Worm (Caenorhabditis elegans) whole organism, mixed stage, embryonic: ENCODE data around the gene C18H7.6.

Experiments used
- elt-3 ChIP-seq: fragments of 150-350 bp; optimal IDR thresholded peaks from 2 replicates; lab custom pipeline; 2014; ENCODE audit warnings: missing biosample characterization, missing genetic modification characterization
- hlh-1 ChIP-seq: fragments of 150-350 bp; optimal IDR thresholded peaks from 2 replicates; lab custom pipeline; 2014; ENCODE audit warnings: missing biosample characterization, missing genetic modification reagents, missing genetic modification characterization
- lin-13 ChIP-seq: fragments of 150-350 bp; optimal IDR thresholded peaks from 2 replicates; lab custom pipeline; 2014; ENCODE audit warnings: missing biosample characterization, missing genetic modification characterization
- nhr-76 ChIP-seq: sonication (generic microtip); optimal IDR thresholded peaks from 2 replicates; lab custom pipeline; 2017; ENCODE audit warnings: missing biosample characterization, missing genetic modification characterization
- pha-4 ChIP-seq: fragments of 150-350 bp; optimal IDR thresholded peaks from 2 replicates; lab custom pipeline; 2018; ENCODE audit warnings: missing biosample characterization, missing genetic modification reagents, missing genetic modification characterization
- sptf-1 ChIP-seq: sonication (generic microtip); optimal IDR thresholded peaks from 2 replicates; lab custom pipeline; 2017; ENCODE audit warnings: mild to moderate bottlenecking, missing genetic modification characterization, moderate library complexity, missing compliant biosample characterization
- tbx-8 ChIP-seq: fragments of 200-800 bp; sonication (Bioruptor generic); optimal IDR thresholded peaks from 2 replicates; lab custom pipeline; 2018; ENCODE audit warnings: mild to moderate bottlenecking, missing genetic modification characterization, moderate library complexity, missing compliant biosample characterization
- unc-62 ChIP-seq: fragments of 150-350 bp; optimal IDR thresholded peaks from 2 replicates; lab custom pipeline; 2014; ENCODE audit warnings: missing biosample characterization, missing genetic modification reagents, missing genetic modification characterization

DNA sequence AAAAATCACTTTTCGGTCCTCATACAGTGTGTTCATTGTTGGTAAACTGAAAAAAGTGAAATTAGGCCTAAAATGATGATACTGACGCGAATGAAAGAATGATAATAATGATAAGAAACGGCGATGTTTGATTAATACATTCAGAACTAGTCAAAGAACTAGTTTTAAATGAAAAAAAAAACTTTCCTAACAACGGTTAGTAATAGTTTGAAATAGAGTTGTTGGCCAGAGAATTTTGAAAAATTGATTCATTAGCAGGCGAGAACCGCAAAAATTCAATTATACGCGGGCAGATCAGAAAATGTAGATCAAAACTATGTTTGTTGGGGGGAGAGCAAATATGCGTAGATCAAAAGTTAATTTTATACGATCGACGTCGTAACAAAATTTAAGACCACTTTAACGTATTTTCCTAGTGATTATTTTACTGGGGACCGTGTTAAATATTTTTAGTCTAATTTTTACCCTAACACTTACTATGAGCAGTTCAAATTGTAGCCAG, 21.4 kb downstream of the C18H7.6 start, which contains the start of gene F56A11.5:
- TF ChIP-seq lin-13 (tag; lab: Kevin White, UChicago) (no peak), elt-3 (no peak), pha-4 (tag; lab: Kevin White, UChicago) (no peak), unc-62 (no peak), tbx-8 (GFP tag; lab: Kevin White, UChicago) (no peak), sptf-1 (no peak), hlh-1 (tag; lab: Kevin White, UChicago) (no peak), nhr-76 (tag; lab: Kevin White, UChicago) (no peak)
